Worm (Caenorhabditis elegans): Measurements from ENCODE around the gene F57A8.6.

The F57A8.6 gene

DNA sequence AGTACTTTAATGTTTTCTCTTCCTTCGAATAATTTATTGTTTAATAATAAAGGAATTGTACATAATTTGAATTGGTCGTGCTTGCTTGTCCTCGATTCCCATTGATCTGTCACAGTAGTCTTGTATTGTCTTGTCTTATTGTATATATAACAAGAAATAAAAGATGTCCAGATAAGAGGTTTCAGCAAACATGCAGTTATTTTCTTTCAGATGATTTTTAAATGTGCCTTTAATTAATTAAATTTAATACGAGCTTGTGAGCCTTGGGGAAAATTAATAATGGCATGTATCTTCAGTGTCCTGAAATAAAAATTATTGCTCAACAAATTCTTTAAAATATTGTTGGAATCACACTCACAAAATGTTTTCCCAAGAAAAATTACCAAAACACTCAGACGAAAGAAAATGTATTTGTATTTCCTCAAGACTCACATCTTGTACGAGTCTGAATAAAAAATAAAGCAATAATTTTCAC is 50.6 kb downstream of the F57A8.6 start (continued):
- no peak for TF ChIP-seq bed-2 (GFP tag; IDR thresholded peaks at IDR 0.05)
- no peak for TF ChIP-seq F37B4.10 (GFP tag; IDR thresholded peaks at IDR 0.05)
- no peak for TF ChIP-seq F57A8.1 (GFP tag; optimal IDR thresholded peaks at IDR 0.05)
- no peak for TF ChIP-seq mcd-1 (GFP tag; IDR thresholded peaks at IDR 0.05)
- no peak for TF ChIP-seq efl-1 (GFP tag; optimal IDR thresholded peaks at IDR 0.05)
- no peak for TF ChIP-seq Y56A3A.18 (GFP tag; IDR thresholded peaks at IDR 0.05)
- no peak for TF ChIP-seq T07F8.4 (tag; optimal IDR thresholded peaks at IDR 0.05)
- TF ChIP-seq pha-4 (tag; optimal IDR thresholded peaks at IDR 0.05) = no peak
- TF ChIP-seq snpc-1.3 (tag; optimal IDR thresholded peaks at IDR 0.05; ENCODE audit: insufficient read depth) = peak; percentile 88
- TF ChIP-seq egrh-3 (GFP tag; IDR thresholded peaks at IDR 0.05) = no peak
- no peak for TF ChIP-seq fkh-3 (tag; optimal IDR thresholded peaks at IDR 0.05)
- TF ChIP-seq hsf-1 (GFP tag; IDR thresholded peaks at IDR 0.05) = no peak; the same call in 1 of the 2 replicates
- TF ChIP-seq K12H6.12 (tag; optimal IDR thresholded peaks at IDR 0.05) = no peak
- no peak for TF ChIP-seq B0035.1 (tag; optimal IDR thresholded peaks at IDR 0.05)
- TF ChIP-seq xnd-1 (tag; optimal IDR thresholded peaks at IDR 0.05) = peak; percentile 5
- no peak for TF ChIP-seq Y53G8AR.9 (GFP tag; conservative IDR thresholded peaks at IDR 0.05)
- peak; percentile 78; the same call in 1 of the 2 replicates for TF ChIP-seq attf-6 (GFP tag; IDR thresholded peaks at IDR 0.05)
- TF ChIP-seq egl-44 (GFP tag; IDR thresholded peaks at IDR 0.05) = no peak
- no peak for TF ChIP-seq mes-4 (tag; optimal IDR thresholded peaks at IDR 0.05)
- TF ChIP-seq F39B2.1 (GFP tag; IDR thresholded peaks at IDR 0.05) = no peak
- no peak for TF ChIP-seq ztf-3 (GFP tag; optimal IDR thresholded peaks at IDR 0.05)
- peak; percentile 23 for TF ChIP-seq lsl-1 (GFP tag; optimal IDR thresholded peaks at IDR 0.05)
- peak in 1 of 2 experiments; percentile 61 for TF ChIP-seq rec-8 (tag; optimal IDR thresholded peaks at IDR 0.05)
- no peak for TF ChIP-seq let-526 (GFP tag; IDR thresholded peaks at IDR 0.05)
- no peak for TF ChIP-seq madf-6 (GFP tag; IDR thresholded peaks at IDR 0.05)
- no peak for TF ChIP-seq ztf-28 (GFP tag; IDR thresholded peaks at IDR 0.05)
- TF ChIP-seq ztf-26 (tag; optimal IDR thresholded peaks at IDR 0.05) = no peak
- no peak for TF ChIP-seq sea-2 (GFP tag; IDR thresholded peaks at IDR 0.05)
- TF ChIP-seq lag-1 (GFP tag; IDR thresholded peaks at IDR 0.05) = no peak
- no peak for TF ChIP-seq madf-3 (GFP tag; IDR thresholded peaks at IDR 0.05)
- TF ChIP-seq F23B12.7 (tag; optimal IDR thresholded peaks at IDR 0.05; ENCODE audit: insufficient read depth) = peak; percentile 58
- no peak for TF ChIP-seq rpc-1 (optimal IDR thresholded peaks at IDR 0.05)
- TF ChIP-seq rpc-1 (tag; optimal IDR thresholded peaks at IDR 0.05) = peak; percentile 12
- no peak for TF ChIP-seq cebp-2 (GFP tag; IDR thresholded peaks at IDR 0.05)
- TF ChIP-seq nfya-1 (tag; optimal IDR thresholded peaks at IDR 0.05; ENCODE audit: borderline replicate concordance, insufficient read depth) = no peak
- peak; percentile 25 for TF ChIP-seq hmg-1.2 (GFP tag; IDR thresholded peaks at IDR 0.05)
- TF ChIP-seq somi-1 (GFP tag; optimal IDR thresholded peaks at IDR 0.05) = no peak
- TF ChIP-seq snpc-3.4 (tag; optimal IDR thresholded peaks at IDR 0.05) = peak; percentile 84
- peak; percentile 61; the same call in 1 of the 2 replicates for TF ChIP-seq C17E4.6 (GFP tag; IDR thresholded peaks at IDR 0.05)
- TF ChIP-seq ztf-6 (GFP tag; IDR thresholded peaks at IDR 0.05) = no peak
- no peak for TF ChIP-seq athp-1 (tag; optimal IDR thresholded peaks at IDR 0.05)
- no peak for TF ChIP-seq gei-17 (GFP tag; optimal IDR thresholded peaks at IDR 0.05)
- TF ChIP-seq F33H1.4 (GFP tag; IDR thresholded peaks at IDR 0.05) = 0 out of 2 replicates have a peak, but pooled peaks have one; percentile 7
- TF ChIP-seq ztf-25 (GFP tag; IDR thresholded peaks at IDR 0.05) = peak; percentile 63; the same call in 1 of the 2 replicates
- no peak for TF ChIP-seq madf-10 (tag; optimal IDR thresholded peaks at IDR 0.05)
- peak; percentile 80 for TF ChIP-seq nhr-27 (tag; optimal IDR thresholded peaks at IDR 0.05)
- TF ChIP-seq sdz-38 (tag; optimal IDR thresholded peaks at IDR 0.05) = no peak
- TF ChIP-seq akir-1 (GFP tag; optimal IDR thresholded peaks at IDR 0.05) = no peak
- TF ChIP-seq dpl-1 (GFP tag; optimal IDR thresholded peaks at IDR 0.05) = no peak

Measured in whole organism, young adult.